Fruit fly (Drosophila melanogaster) whole organism, embryonic: ENCODE data around the gene Coq2.

ENCODE experiments used
- Asciz ChIP-seq: fragments of 200-800 bp; sonication (Bioruptor generic); optimal IDR thresholded peaks from 2 replicates; lab custom pipeline; 2017; ENCODE audit warnings: missing biosample characterization, mild to moderate bottlenecking, missing genetic modification characterization, missing genetic modification reagents
- Atf-2 ChIP-seq: fragments of 200-800 bp; sonication (Bioruptor generic); optimal IDR thresholded peaks from 2 replicates; lab custom pipeline; 2016; ENCODE audit warnings: missing biosample characterization, missing genetic modification characterization
- CG10147 ChIP-seq: fragments of 200-800 bp; sonication (Bioruptor generic); optimal IDR thresholded peaks from 2 replicates; lab custom pipeline; 2019; ENCODE audit warnings: missing biosample characterization, mild to moderate bottlenecking, missing genetic modification characterization, moderate library complexity
- CG10267 ChIP-seq: fragments of 200-800 bp; sonication (Bioruptor generic); optimal IDR thresholded peaks from 2 replicates; lab custom pipeline; 2018; ENCODE audit warnings: missing biosample characterization, mild to moderate bottlenecking, missing genetic modification characterization, moderate library complexity
- CG10431 ChIP-seq: fragments of 200-800 bp; sonication (Bioruptor generic); optimal IDR thresholded peaks from 3 replicates; lab custom pipeline; 2018; ENCODE audit warnings: missing biosample characterization, mild to moderate bottlenecking, missing genetic modification characterization
- CG11093 ChIP-seq: fragments of 200-800 bp; sonication (Bioruptor generic); IDR thresholded peaks from 3 replicates; pipeline ENCODE4 v1.3.6; 2022; ENCODE audit warnings: missing biosample characterization, missing genetic modification characterization
- CG13287 ChIP-seq: fragments of 200-800 bp; sonication (Bioruptor generic); IDR thresholded peaks from 2 replicates; pipeline ENCODE4 v1.3.6; 2022; ENCODE audit warnings: missing biosample characterization, missing genetic modification characterization; ENCODE audit not compliant: partially characterized antibody
- CG2202 ChIP-seq: fragments of 200-800 bp; sonication (Bioruptor generic); optimal IDR thresholded peaks from 2 replicates; lab custom pipeline; 2018; ENCODE audit warnings: missing biosample characterization, mild to moderate bottlenecking, missing genetic modification characterization
- CG30431 ChIP-seq: fragments of 200-800 bp; sonication (Bioruptor generic); optimal IDR thresholded peaks from 2 replicates; lab custom pipeline; 2017; ENCODE audit warnings: missing biosample characterization, missing genetic modification characterization
- CG31441 ChIP-seq: fragments of 200-800 bp; sonication (Bioruptor generic); IDR thresholded peaks from 2 replicates; pipeline ENCODE4 v1.3.6; 2022; ENCODE audit warnings: missing biosample characterization, missing genetic modification characterization
- CG3726 ChIP-seq: fragments of 200-800 bp; sonication (Bioruptor generic); IDR thresholded peaks from 3 replicates; pipeline ENCODE4, ENCODE4 v1.3.6; 2022; ENCODE audit warnings: missing biosample characterization, missing genetic modification characterization
- CG4617 ChIP-seq: fragments of 200-800 bp; sonication (Bioruptor generic); optimal IDR thresholded peaks from 3 replicates; lab custom pipeline; 2016; ENCODE audit warnings: missing biosample characterization, missing genetic modification characterization, borderline replicate concordance
- CG4707 ChIP-seq: fragments of 200-800 bp; sonication (Bioruptor generic); optimal IDR thresholded peaks from 2 replicates; lab custom pipeline; 2018; ENCODE audit warnings: missing biosample characterization, mild to moderate bottlenecking, missing genetic modification characterization, moderate library complexity
- CG6272 ChIP-seq: fragments of 200-800 bp; sonication (Bioruptor generic); IDR thresholded peaks from 2 replicates; pipeline ENCODE4 v1.3.6; 2022; ENCODE audit warnings: missing biosample characterization, missing genetic modification characterization
- CG7556 ChIP-seq: fragments of 200-800 bp; sonication (Bioruptor generic); optimal IDR thresholded peaks from 2 replicates; lab custom pipeline; 2017; ENCODE audit warnings: missing biosample characterization, mild to moderate bottlenecking, missing genetic modification characterization
- CG7786 ChIP-seq: fragments of 200-800 bp; sonication (Bioruptor generic); optimal IDR thresholded peaks from 2 replicates; lab custom pipeline; 2016; ENCODE audit warnings: missing biosample characterization, missing genetic modification characterization
- CG7963 ChIP-seq: fragments of 200-800 bp; sonication (Bioruptor generic); IDR thresholded peaks from 3 replicates; pipeline ENCODE4 v1.3.6; 2022; ENCODE audit warnings: missing biosample characterization, missing genetic modification characterization; ENCODE audit not compliant: partially characterized antibody
- CG8089 ChIP-seq: fragments of 200-800 bp; sonication (Bioruptor generic); optimal IDR thresholded peaks from 3 replicates; lab custom pipeline; 2016; ENCODE audit warnings: missing biosample characterization, missing genetic modification characterization
- CG8924 ChIP-seq: fragments of 200-800 bp; optimal IDR thresholded peaks from 3 replicates; lab custom pipeline; 2019; ENCODE audit warnings: missing biosample characterization, mild to moderate bottlenecking, missing genetic modification characterization, moderate library complexity
- CG9817 ChIP-seq: fragments of 200-800 bp; sonication (Bioruptor generic); optimal IDR thresholded peaks from 2 replicates; lab custom pipeline; 2018; ENCODE audit warnings: missing biosample characterization, mild to moderate bottlenecking, missing genetic modification characterization, moderate library complexity
- Camta ChIP-seq: fragments of 200-800 bp; sonication (Bioruptor generic); optimal IDR thresholded peaks from 2 replicates; lab custom pipeline; 2016; ENCODE audit warnings: missing biosample characterization, missing genetic modification characterization
- CkIIα-i1 ChIP-seq: fragments of 200-800 bp; sonication (Bioruptor generic); IDR thresholded peaks from 2 replicates; pipeline ENCODE4 v1.3.6; 2022; ENCODE audit warnings: missing biosample characterization, missing genetic modification characterization
- Doc2 ChIP-seq: fragments of 200-800 bp; sonication (Bioruptor generic); IDR thresholded peaks from 2 replicates; pipeline ENCODE4 v1.3.6; 2022; ENCODE audit warnings: missing biosample characterization, missing genetic modification characterization
- Dp ChIP-seq: fragments of 200-800 bp; sonication (Bioruptor generic); optimal IDR thresholded peaks from 2 replicates; lab custom pipeline; 2018; ENCODE audit warnings: missing biosample characterization, mild to moderate bottlenecking, missing genetic modification characterization, moderate library complexity
- Dref ChIP-seq: fragments of 200-800 bp; sonication (Bioruptor generic); IDR thresholded peaks from 2 replicates; pipeline ENCODE4 v1.3.6; 2022; ENCODE audit warnings: missing biosample characterization, missing genetic modification characterization
- Drgx ChIP-seq: fragments of 200-800 bp; sonication (Bioruptor generic); IDR thresholded peaks from 2 replicates; pipeline ENCODE4 v1.3.6; 2022; ENCODE audit warnings: missing biosample characterization, missing genetic modification characterization
- Ets97D ChIP-seq: fragments of 200-800 bp; sonication (Bioruptor generic); optimal IDR thresholded peaks from 3 replicates; lab custom pipeline; 2016; ENCODE audit warnings: missing biosample characterization, missing genetic modification characterization
- Gug ChIP-seq: fragments of 200-800 bp; sonication (Bioruptor generic); IDR thresholded peaks from 4 replicates; pipeline ENCODE4 v1.3.6; 2022; ENCODE audit warnings: missing biosample characterization, missing genetic modification characterization
- Hmr ChIP-seq: fragments of 200-800 bp; sonication (Bioruptor generic); optimal IDR thresholded peaks from 3 replicates; lab custom pipeline; 2017; ENCODE audit warnings: mild to moderate bottlenecking, missing biosample characterization, missing genetic modification reagents, missing genetic modification characterization
- Kr ChIP-seq: fragments of 200-800 bp; sonication (Bioruptor generic); optimal IDR thresholded peaks from 2 replicates; lab custom pipeline; 2017; ENCODE audit warnings: missing biosample characterization, mild to moderate bottlenecking, missing genetic modification characterization
- MBD-R2 ChIP-seq: fragments of 200-800 bp; sonication (Bioruptor generic); IDR thresholded peaks from 2 replicates; pipeline ENCODE4 v1.3.6; 2022; ENCODE audit warnings: missing biosample characterization, missing genetic modification characterization
- Meics ChIP-seq: fragments of 200-800 bp; sonication (Bioruptor generic); optimal IDR thresholded peaks from 2 replicates; lab custom pipeline; 2017; ENCODE audit warnings: missing biosample characterization, mild to moderate bottlenecking, missing genetic modification characterization
- Oaz ChIP-seq: fragments of 200-800 bp; sonication (Bioruptor generic); IDR thresholded peaks from 2 replicates; pipeline ENCODE4 v1.3.6; 2022; ENCODE audit warnings: missing biosample characterization, missing genetic modification characterization
- ap ChIP-seq: fragments of 200-800 bp; sonication (Bioruptor generic); IDR thresholded peaks from 2 replicates; pipeline ENCODE4 v1.3.6; 2022; ENCODE audit warnings: missing biosample characterization, missing genetic modification characterization
- bigmax ChIP-seq: fragments of 200-800 bp; sonication (Bioruptor generic); optimal IDR thresholded peaks from 2 replicates; lab custom pipeline; 2018; ENCODE audit warnings: missing biosample characterization, mild to moderate bottlenecking, missing genetic modification characterization
- cas ChIP-seq: fragments of 200-800 bp; sonication (Bioruptor generic); IDR thresholded peaks from 2 replicates; pipeline ENCODE4 v1.3.6; 2022; ENCODE audit warnings: missing biosample characterization, missing genetic modification characterization
- caup ChIP-seq: fragments of 200-800 bp; sonication (Bioruptor generic); optimal IDR thresholded peaks from 3 replicates; lab custom pipeline; 2017; ENCODE audit warnings: missing biosample characterization, mild to moderate bottlenecking, missing genetic modification characterization, moderate library complexity; ENCODE audit not compliant: severe bottlenecking
- corto ChIP-seq: fragments of 200-800 bp; sonication (Bioruptor generic); optimal IDR thresholded peaks from 2 replicates; lab custom pipeline; 2016; ENCODE audit warnings: missing biosample characterization, mild to moderate bottlenecking, missing genetic modification characterization, moderate library complexity
- crol ChIP-seq: fragments of 200-800 bp; sonication (Bioruptor generic); IDR thresholded peaks from 2 replicates; pipeline ENCODE4 v1.3.6; 2022; ENCODE audit warnings: missing biosample characterization, missing genetic modification characterization
- hbn ChIP-seq: fragments of 200-800 bp; sonication (Bioruptor generic); IDR thresholded peaks from 2 replicates; pipeline ENCODE4 v1.3.6; 2022; ENCODE audit warnings: missing biosample characterization, missing genetic modification characterization; ENCODE audit not compliant: partially characterized antibody
- kah ChIP-seq: fragments of 200-800 bp; sonication (Bioruptor generic); optimal IDR thresholded peaks from 2 replicates; lab custom pipeline; 2018; ENCODE audit warnings: missing biosample characterization, mild to moderate bottlenecking, missing genetic modification characterization
- maf-S ChIP-seq: fragments of 200-800 bp; sonication (Bioruptor generic); optimal IDR thresholded peaks from 2 replicates; lab custom pipeline; 2016; ENCODE audit warnings: missing biosample characterization, missing genetic modification characterization
- pnt ChIP-seq: fragments of 200-800 bp; sonication (Bioruptor generic); optimal IDR thresholded peaks from 3 replicates; lab custom pipeline; 2016; ENCODE audit warnings: missing biosample characterization, missing genetic modification characterization
- sima ChIP-seq: fragments of 200-800 bp; sonication (Bioruptor generic); optimal IDR thresholded peaks from 2 replicates; lab custom pipeline; 2016; ENCODE audit warnings: missing biosample characterization, missing genetic modification characterization
- slou ChIP-seq: fragments of 200-800 bp; sonication (Bioruptor generic); optimal IDR thresholded peaks from 3 replicates; lab custom pipeline; 2016; ENCODE audit warnings: missing biosample characterization, missing genetic modification characterization
- trh ChIP-seq: fragments of 200-800 bp; sonication (Bioruptor generic); optimal IDR thresholded peaks from 2 replicates; lab custom pipeline; 2016; ENCODE audit warnings: missing biosample characterization, missing genetic modification characterization
- unc-4 ChIP-seq: fragments of 200-800 bp; sonication (Bioruptor generic); IDR thresholded peaks from 2 replicates; pipeline ENCODE4 v1.3.6; 2022; ENCODE audit warnings: missing biosample characterization, missing genetic modification characterization; ENCODE audit not compliant: partially characterized antibody
- usp ChIP-seq: fragments of >200 bp; optimal IDR thresholded peaks from 2 replicates; lab custom pipeline; 2017; ENCODE audit warnings: missing biosample characterization, missing genetic modification characterization
- zen ChIP-seq: fragments of 200-800 bp; sonication (Bioruptor generic); optimal IDR thresholded peaks from 3 replicates; lab custom pipeline; 2018; ENCODE audit warnings: missing biosample characterization, mild to moderate bottlenecking, missing genetic modification characterization, moderate library complexity

The Coq2 gene

DNA sequence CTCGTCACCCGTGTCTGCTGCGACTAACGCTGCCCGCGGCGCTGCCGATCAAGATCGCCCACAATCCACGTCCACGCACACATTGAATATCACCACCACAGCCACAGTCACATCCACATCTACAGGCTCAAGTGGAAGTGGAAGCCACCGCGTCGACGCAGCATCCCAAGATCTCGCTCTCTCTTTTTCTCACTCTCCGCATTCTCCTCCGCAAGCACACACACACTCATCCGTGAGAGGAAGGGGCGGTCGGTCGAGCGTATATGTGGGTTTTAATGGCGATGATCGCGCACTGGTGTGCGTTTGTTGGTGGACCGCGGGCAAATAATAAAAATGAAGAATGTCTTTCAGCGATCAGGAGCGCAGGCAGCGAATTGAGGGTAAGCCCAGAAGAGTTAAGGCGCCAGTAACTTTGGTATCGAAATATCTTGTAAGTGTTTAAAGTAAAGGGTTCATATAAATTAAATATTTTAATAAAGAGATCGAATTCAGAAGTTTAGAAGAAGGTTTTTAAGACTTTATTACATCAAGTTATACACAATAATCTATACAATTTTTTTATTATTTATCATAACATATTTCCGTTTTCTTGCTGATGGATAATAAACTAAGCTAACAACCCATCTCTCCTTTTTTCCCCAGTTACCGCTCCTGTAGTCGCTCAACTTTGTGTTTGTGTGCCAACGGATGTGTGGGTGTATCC lies 17.6 kb upstream of the Coq2 start, which contains the start of gene Poxm (continued):
- no peak for TF ChIP-seq unc-4 (GFP tag; lab: Robert Waterston, UW)
- TF ChIP-seq CG13287 (GFP tag; lab: Robert Waterston, UW), result no peak
- TF ChIP-seq Kr (GFP tag; lab: Kevin White, UChicago), result peak; percentile 36
- no peak; the same call in 1 of the 2 replicates for TF ChIP-seq CkIIα-i1 (GFP tag; lab: Robert Waterston, UW)
- peak; percentile 68 for TF ChIP-seq Atf-2 (GFP tag; lab: Kevin White, UChicago)
- peak; percentile 77 for TF ChIP-seq kah (GFP tag; lab: Kevin White, UChicago)
- peak; percentile 61 for TF ChIP-seq slou (GFP tag; lab: Kevin White, UChicago)
- TF ChIP-seq cas (GFP tag; lab: Robert Waterston, UW), result peak; percentile 64; the same call in 1 of the 2 replicates
- TF ChIP-seq Hmr (GFP tag; lab: Kevin White, UChicago), result peak; percentile 82
- TF ChIP-seq Dref (GFP tag; lab: Robert Waterston, UW), result no peak
- peak; percentile 74 for TF ChIP-seq caup (GFP tag; lab: Kevin White, UChicago)
- peak; percentile 92 for TF ChIP-seq CG11093 (GFP tag; lab: Robert Waterston, UW)
- TF ChIP-seq Gug (GFP tag; lab: Robert Waterston, UW), result peak; percentile 94
- TF ChIP-seq sima (GFP tag; lab: Kevin White, UChicago), result no peak
- TF ChIP-seq CG30431, result peak; percentile 90
- 0 out of 2 replicates have a peak, but pooled peaks have one; percentile 26 for TF ChIP-seq crol (GFP tag; lab: Robert Waterston, UW)
- TF ChIP-seq Asciz (GFP tag; lab: Kevin White, UChicago), result peak; percentile 83
- TF ChIP-seq CG7963, result no peak
- peak; percentile 92 for TF ChIP-seq Drgx (GFP tag; lab: Robert Waterston, UW)
- no peak for TF ChIP-seq bigmax (GFP tag; lab: Kevin White, UChicago)
- peak; percentile 65 for TF ChIP-seq CG2202 (tag; lab: Kevin White, UChicago)
- TF ChIP-seq CG6272 (GFP tag; lab: Robert Waterston, UW), result peak; percentile 83
- TF ChIP-seq MBD-R2 (GFP tag; lab: Robert Waterston, UW), result no peak
- no peak for TF ChIP-seq Dp (GFP tag; lab: Kevin White, UChicago)
- TF ChIP-seq CG9817 (tag; lab: Kevin White, UChicago), result peak; percentile 87
- no peak for TF ChIP-seq hbn (GFP tag; lab: Robert Waterston, UW)
- TF ChIP-seq corto (GFP tag; lab: Kevin White, UChicago), result peak; percentile 0
- TF ChIP-seq CG4707 (GFP tag; lab: Kevin White, UChicago), result peak; percentile 40
- TF ChIP-seq Camta (GFP tag; lab: Kevin White, UChicago), result peak; percentile 66
- TF ChIP-seq CG10267 (tag; lab: Kevin White, UChicago), result peak; percentile 86
- TF ChIP-seq usp, result no peak
- peak; percentile 75; the same call in 2 of the 3 replicates for TF ChIP-seq CG3726 (GFP tag; lab: Robert Waterston, UW)
- TF ChIP-seq Oaz, result peak; percentile 78
- peak; percentile 73 for TF ChIP-seq CG10431 (GFP tag; lab: Kevin White, UChicago)
- TF ChIP-seq CG8089 (GFP tag; lab: Kevin White, UChicago), result peak; percentile 32
- TF ChIP-seq maf-S (GFP tag; lab: Kevin White, UChicago), result peak; percentile 21
- peak; percentile 33 for TF ChIP-seq Ets97D
- TF ChIP-seq CG4617 (GFP tag; lab: Kevin White, UChicago), result peak; percentile 63
- peak; percentile 80 for TF ChIP-seq trh (GFP tag; lab: Kevin White, UChicago)
- TF ChIP-seq Doc2 (GFP tag; lab: Robert Waterston, UW), result peak; percentile 67; the same call in 1 of the 2 replicates
- peak; percentile 80 for TF ChIP-seq pnt (GFP tag; lab: Kevin White, UChicago)
- TF ChIP-seq zen, result peak; percentile 91
- TF ChIP-seq CG31441, result peak; percentile 95
- TF ChIP-seq CG8924 (tag; lab: Kevin White, UChicago), result peak; percentile 94
- TF ChIP-seq Meics (GFP tag; lab: Kevin White, UChicago), result peak; percentile 87
- TF ChIP-seq CG7556 (GFP tag; lab: Kevin White, UChicago), result peak; percentile 93
- peak; percentile 26 for TF ChIP-seq CG7786 (GFP tag; lab: Kevin White, UChicago)
- peak; percentile 85 for TF ChIP-seq CG10147 (GFP tag; lab: Kevin White, UChicago)
- TF ChIP-seq ap, result peak; percentile 79
